Worm (Caenorhabditis elegans): ENCODE data around the gene soap-1.

- TF ChIP-seq ztf-4 (tag; optimal IDR thresholded peaks at IDR 0.05) (no peak), elt-2 (tag; optimal IDR thresholded peaks at IDR 0.05) (no peak), blmp-1 (tag; optimal IDR thresholded peaks at IDR 0.05) (no peak), snpc-4 (tag; optimal IDR thresholded peaks at IDR 0.05) (no peak), fos-1 (tag; optimal IDR thresholded peaks at IDR 0.05) (no peak)
Observed at ce11 chrV:7199077-7199476, 15.6 kb downstream of the soap-1 start.
